Worm (Caenorhabditis elegans): ENCODE results near the gene osta-3.

The osta-3 gene

DNA sequence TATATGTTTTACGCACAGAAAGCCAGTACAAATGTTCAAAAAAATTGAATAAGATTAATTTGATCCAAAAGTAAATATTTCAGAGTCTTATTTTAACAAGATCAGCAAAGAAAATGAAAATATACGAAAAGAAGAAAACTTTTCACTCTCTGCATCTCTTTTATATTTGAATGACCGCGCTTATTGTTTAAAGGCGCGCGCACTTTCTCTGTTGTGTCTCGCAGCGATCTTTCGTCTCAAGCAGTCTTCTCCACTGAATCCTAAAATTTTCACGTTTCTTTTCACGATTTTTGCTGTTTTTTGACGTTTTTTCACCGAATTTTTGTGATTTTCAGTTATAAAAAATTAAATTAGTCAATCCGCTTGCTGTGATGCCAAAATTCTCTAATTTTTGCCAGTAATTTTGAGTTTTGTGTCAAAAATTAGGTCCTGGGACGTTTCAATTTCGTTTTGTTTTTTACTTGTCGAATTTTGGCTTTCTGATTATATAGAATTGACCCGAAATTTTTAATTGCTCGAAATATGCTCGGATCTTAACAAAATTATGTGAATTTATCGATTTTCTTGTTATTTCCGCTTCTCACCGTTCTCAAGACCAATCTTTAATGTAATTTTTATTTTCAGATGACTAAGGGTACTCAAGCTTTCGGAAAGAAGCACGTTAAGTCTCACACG lies 2.7 kb downstream of the osta-3 start, which contains the start of gene W01D2.1 (continued):
- TF ChIP-seq sox-4 (tag; optimal IDR thresholded peaks at IDR 0.05) (no peak), ceh-30 (tag; optimal IDR thresholded peaks at IDR 0.05) (no peak), pat-9 (tag; optimal IDR thresholded peaks at IDR 0.05) (no peak), hlh-6 (tag; optimal IDR thresholded peaks at IDR 0.05) (no peak), pax-1 (tag; optimal IDR thresholded peaks at IDR 0.05) (peak; percentile 25), unc-42 (tag; optimal IDR thresholded peaks at IDR 0.05) (no peak), tbx-2 (tag; optimal IDR thresholded peaks at IDR 0.05) (peak; percentile 15), lim-6 (tag; optimal IDR thresholded peaks at IDR 0.05) (no peak)

- no peak for TF ChIP-seq hlh-13 (GFP tag; optimal IDR thresholded peaks at IDR 0.05)
Measured at ce11 chrII:14816086-14816485, 3.8 kb downstream of the osta-3 start.

DNA sequence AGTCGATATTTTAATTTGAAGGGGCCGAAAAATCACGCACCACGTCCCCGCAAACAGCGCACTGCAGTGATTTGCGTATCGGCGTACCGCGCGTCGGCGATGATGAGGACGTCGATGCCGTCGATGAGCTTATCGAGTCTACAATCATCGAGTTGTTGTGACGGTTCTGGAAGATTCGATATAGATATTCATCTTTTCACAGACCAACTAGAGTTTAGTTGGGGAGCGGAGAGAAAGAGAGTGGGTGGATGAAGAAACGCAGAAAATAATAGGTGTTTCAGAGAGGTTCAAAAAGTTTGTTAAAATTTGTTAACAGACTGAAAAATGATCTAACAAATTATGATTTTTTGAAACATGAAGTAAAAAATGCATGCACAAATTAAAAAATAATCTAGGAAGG lies 6.0 kb downstream of the osta-3 start, which contains the start of gene nhr-61:
nhr-61 (minus strand) TSS at position 168 of the 400 bp plus-strand sequence.
- TF ChIP-seq F13H6.1 (tag; optimal IDR thresholded peaks at IDR 0.05) (no peak), ahr-1 (tag; optimal IDR thresholded peaks at IDR 0.05) (no peak), sdc-2 (tag; optimal IDR thresholded peaks at IDR 0.05) (no peak), ceh-31 (tag; optimal IDR thresholded peaks at IDR 0.05) (no peak)

DNA sequence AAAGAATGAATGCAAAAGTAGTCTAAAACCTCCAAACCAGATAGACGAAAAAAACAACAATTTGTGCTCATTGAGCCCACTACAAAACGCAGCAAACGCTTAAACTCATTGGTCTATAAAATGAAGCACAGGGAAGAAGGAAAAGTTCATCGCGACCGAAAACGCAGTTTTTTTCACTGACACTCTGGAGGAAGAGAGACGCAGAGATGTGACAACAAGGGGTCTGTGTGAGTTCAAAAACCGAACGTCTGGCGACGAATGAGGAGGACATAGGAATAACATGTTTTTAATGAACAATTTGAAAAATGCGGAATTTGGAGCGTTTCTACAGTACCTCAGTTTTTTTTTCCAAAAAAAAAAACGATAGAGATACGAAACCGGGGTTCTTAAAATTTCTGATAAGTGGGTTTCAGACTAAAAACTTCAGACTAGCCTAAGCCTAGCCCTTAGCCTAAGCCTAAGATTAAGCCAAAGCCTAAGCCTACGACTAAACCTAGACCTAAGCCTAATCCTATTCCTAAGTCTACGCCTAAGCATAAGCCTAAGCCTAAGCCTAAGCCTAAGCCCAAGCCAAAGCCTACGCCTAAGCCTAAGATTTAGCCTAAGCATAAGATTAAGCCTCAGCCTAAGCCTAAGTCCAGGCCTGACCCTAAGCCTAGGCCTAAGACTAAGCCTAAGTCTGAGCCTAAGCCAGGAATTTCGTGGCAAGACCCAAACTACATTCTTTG lies 7.1 kb downstream of the osta-3 start:
- TF ChIP-seq unc-55 (GFP tag; optimal IDR thresholded peaks at IDR 0.05) (no peak), dve-1 (tag; optimal IDR thresholded peaks at IDR 0.05) (peak; percentile 86)

ce11 chrII:14820460-14820859 lies 8.1 kb downstream of the osta-3 start:
- TF ChIP-seq hlh-6 (tag; optimal IDR thresholded peaks at IDR 0.05) (no peak), eyg-1 (tag; optimal IDR thresholded peaks at IDR 0.05) (no peak), pha-4 (tag; optimal IDR thresholded peaks at IDR 0.05) (no peak), C08G9.2 (tag; optimal IDR thresholded peaks at IDR 0.05) (no peak), lim-6 (tag; optimal IDR thresholded peaks at IDR 0.05) (no peak), madf-2 (tag; optimal IDR thresholded peaks at IDR 0.05) (no peak), zip-5 (tag; optimal IDR thresholded peaks at IDR 0.05) (no peak), fax-1 (tag; optimal IDR thresholded peaks at IDR 0.05) (no peak), ceh-9 (tag; optimal IDR thresholded peaks at IDR 0.05) (no peak), ceh-34 (tag; optimal IDR thresholded peaks at IDR 0.05) (no peak), hlh-30 (tag; optimal IDR thresholded peaks at IDR 0.05; ENCODE audit: insufficient read depth) (no peak), rnt-1 (tag; optimal IDR thresholded peaks at IDR 0.05) (no peak), ref-2 (tag; optimal IDR thresholded peaks at IDR 0.05) (no peak), T23F11.4 (GFP tag; optimal IDR thresholded peaks at IDR 0.05) (no peak), nhr-232 (tag; optimal IDR thresholded peaks at IDR 0.05) (no peak), pat-9 (tag; optimal IDR thresholded peaks at IDR 0.05) (no peak), mec-3 (tag; optimal IDR thresholded peaks at IDR 0.05; ENCODE audit: borderline replicate concordance) (no peak), ceh-48 (tag; optimal IDR thresholded peaks at IDR 0.05) (no peak), C38D4.7 (GFP tag; optimal IDR thresholded peaks at IDR 0.05) (no peak)

DNA sequence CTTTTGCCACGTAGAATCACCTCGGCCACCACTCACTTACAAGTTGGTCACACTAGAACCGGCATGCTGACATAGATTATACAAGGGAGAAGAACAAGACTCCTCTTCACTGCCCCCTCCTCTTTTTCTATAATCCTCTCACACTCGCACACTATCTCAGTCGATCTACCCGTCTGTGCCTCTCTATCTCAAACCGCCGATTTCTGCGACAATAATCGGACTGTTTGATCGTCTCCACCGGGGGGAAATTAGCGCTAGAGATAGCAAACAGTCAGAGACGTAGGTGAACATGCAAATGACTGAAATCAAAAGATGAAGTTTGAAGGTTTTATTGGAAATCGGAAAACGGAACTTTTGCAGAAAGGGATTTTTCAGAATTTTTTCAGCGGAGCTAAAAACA lies 10.1 kb downstream of the osta-3 start:
- TF ChIP-seq dve-1 (tag; optimal IDR thresholded peaks at IDR 0.05) (peak; percentile 78), ceh-45 (GFP tag; IDR thresholded peaks at IDR 0.05) (no peak), fkh-10 (GFP tag; optimal IDR thresholded peaks at IDR 0.05) (no peak), pros-1 (tag; optimal IDR thresholded peaks at IDR 0.05) (peak; percentile 23), odd-2 (tag; optimal IDR thresholded peaks at IDR 0.05) (no peak), elt-4 (tag; optimal IDR thresholded peaks at IDR 0.05) (no peak), T23F11.4 (GFP tag; optimal IDR thresholded peaks at IDR 0.05) (no peak), ceh-2 (tag; optimal IDR thresholded peaks at IDR 0.05) (peak; percentile 22), ceh-9 (tag; optimal IDR thresholded peaks at IDR 0.05) (no peak), ets-4 (tag; optimal IDR thresholded peaks at IDR 0.05) (no peak), ceh-6 (GFP tag; optimal IDR thresholded peaks at IDR 0.05) (no peak), elt-2 (tag; optimal IDR thresholded peaks at IDR 0.05) (peak; percentile 54), mec-3 (tag; optimal IDR thresholded peaks at IDR 0.05; ENCODE audit: borderline replicate concordance) (no peak), ceh-31 (tag; optimal IDR thresholded peaks at IDR 0.05) (peak; percentile 54), ceh-34 (tag; optimal IDR thresholded peaks at IDR 0.05) (no peak), eyg-1 (tag; optimal IDR thresholded peaks at IDR 0.05) (no peak), hlh-13 (GFP tag; optimal IDR thresholded peaks at IDR 0.05) (no peak), ceh-22 (tag; optimal IDR thresholded peaks at IDR 0.05) (no peak), pha-4 (tag; optimal IDR thresholded peaks at IDR 0.05) (no peak), tbx-2 (tag; optimal IDR thresholded peaks at IDR 0.05) (peak; percentile 55)

Data from whole organism, late embryonic.